Fruit fly (Drosophila melanogaster) whole organism, embryonic: Measurements from ENCODE around the gene APC4.

ENCODE experiments used
- Aef1 ChIP-seq: fragments of 200-800 bp; sonication (Bioruptor generic); IDR thresholded peaks from 3 replicates; pipeline ENCODE4 v1.3.6; 2022; ENCODE audit warnings: missing biosample characterization, missing genetic modification characterization
- Bdp1 ChIP-seq: fragments of 200-800 bp; sonication (Bioruptor generic); optimal IDR thresholded peaks from 3 replicates; lab custom pipeline; 2016; ENCODE audit warnings: missing biosample characterization, missing genetic modification characterization
- CG1024 ChIP-seq: fragments of 200-800 bp; sonication (Bioruptor generic); IDR thresholded peaks from 2 replicates; pipeline ENCODE4 v1.3.6; 2022; ENCODE audit warnings: missing biosample characterization, missing genetic modification characterization
- CG10979 ChIP-seq: fragments of 200-800 bp; sonication (Bioruptor generic); optimal IDR thresholded peaks from 2 replicates; lab custom pipeline; 2018; ENCODE audit warnings: missing biosample characterization, mild to moderate bottlenecking, missing genetic modification characterization, moderate library complexity
- CG13424 ChIP-seq: fragments of 200-800 bp; sonication (Bioruptor generic); optimal IDR thresholded peaks from 2 replicates; lab custom pipeline; 2019; ENCODE audit warnings: missing biosample characterization, mild to moderate bottlenecking, missing genetic modification characterization, moderate library complexity
- CG13894 ChIP-seq: fragments of 200-800 bp; sonication (Bioruptor generic); optimal IDR thresholded peaks from 3 replicates; lab custom pipeline; 2018; ENCODE audit warnings: missing biosample characterization, mild to moderate bottlenecking, missing genetic modification characterization, moderate library complexity
- CG14667 ChIP-seq: fragments of 200-800 bp; sonication (Bioruptor generic); IDR thresholded peaks from 2 replicates; pipeline ENCODE4 v1.3.6; 2022; ENCODE audit warnings: missing biosample characterization, missing genetic modification characterization
- CG1529 ChIP-seq: fragments of 200-800 bp; sonication (Bioruptor generic); optimal IDR thresholded peaks from 3 replicates; lab custom pipeline; 2018; ENCODE audit warnings: missing biosample characterization, missing genetic modification characterization
- CG17361 ChIP-seq: fragments of 200-800 bp; sonication (Bioruptor generic); IDR thresholded peaks from 3 replicates; pipeline ENCODE4 v1.3.6; 2022; ENCODE audit warnings: missing biosample characterization, missing genetic modification characterization
- CG17829 ChIP-seq: fragments of 200-800 bp; optimal IDR thresholded peaks from 2 replicates; lab custom pipeline; 2019; ENCODE audit warnings: missing biosample characterization, mild to moderate bottlenecking, missing genetic modification characterization, moderate library complexity
- CG18599 ChIP-seq: fragments of 200-800 bp; sonication (Bioruptor generic); optimal IDR thresholded peaks from 3 replicates; lab custom pipeline; 2017; ENCODE audit warnings: missing biosample characterization, missing genetic modification characterization, mild to moderate bottlenecking, moderate library complexity, missing genetic modification reagents
- CG2129 ChIP-seq: fragments of 200-800 bp; sonication (Bioruptor generic); IDR thresholded peaks from 2 replicates; pipeline ENCODE4 v1.3.6; 2022; ENCODE audit warnings: missing biosample characterization, missing genetic modification characterization; ENCODE audit not compliant: partially characterized antibody
- CG4854 ChIP-seq: fragments of 200-800 bp; sonication (Bioruptor generic); optimal IDR thresholded peaks from 2 replicates; lab custom pipeline; 2016; ENCODE audit warnings: missing biosample characterization, missing genetic modification characterization, inconsistent platforms
- CG8290 ChIP-seq, 3 experiments: fragments of 200-800 bp; sonication (Bioruptor generic); optimal IDR thresholded peaks; 2 replicates each; lab custom pipeline; 2016 to 2019; ENCODE audit warnings: missing biosample characterization in 3 of 3, missing genetic modification characterization in 3 of 3, mild to moderate bottlenecking in 2 of 3, moderate library complexity in 1 of 3
- CG8944 ChIP-seq: fragments of 200-800 bp; sonication (Bioruptor generic); optimal IDR thresholded peaks from 3 replicates; lab custom pipeline; 2016; ENCODE audit warnings: missing biosample characterization, missing genetic modification characterization
- CG9215 ChIP-seq: fragments of 200-800 bp; sonication (Bioruptor generic); IDR thresholded peaks from 2 replicates; pipeline ENCODE4 v1.3.6; 2022; ENCODE audit warnings: missing biosample characterization, missing genetic modification characterization
- Deaf1 ChIP-seq: fragments of 200-800 bp; optimal IDR thresholded peaks from 3 replicates; lab custom pipeline; 2019; ENCODE audit warnings: missing biosample characterization, mild to moderate bottlenecking, missing genetic modification characterization, moderate library complexity
- Elba2 ChIP-seq: fragments of 200-800 bp; sonication (Bioruptor generic); optimal IDR thresholded peaks from 3 replicates; lab custom pipeline; 2016; ENCODE audit warnings: missing biosample characterization, missing genetic modification characterization
- Fer1 ChIP-seq: fragments of 200-800 bp; sonication (Bioruptor generic); optimal IDR thresholded peaks from 2 replicates; lab custom pipeline; 2017; ENCODE audit warnings: missing biosample characterization, mild to moderate bottlenecking, missing genetic modification characterization
- Gsc ChIP-seq: fragments of 200-800 bp; sonication (Bioruptor generic); IDR thresholded peaks from 2 replicates; pipeline ENCODE4 v1.3.6; 2022; ENCODE audit warnings: missing biosample characterization, missing genetic modification characterization
- HLH3B ChIP-seq: fragments of 200-800 bp; sonication (Bioruptor generic); IDR thresholded peaks from 2 replicates; pipeline ENCODE4 v1.3.6; 2022; ENCODE audit warnings: missing biosample characterization, missing genetic modification characterization
- HLHmδ ChIP-seq: fragments of 200-800 bp; sonication (Bioruptor generic); optimal IDR thresholded peaks from 2 replicates; lab custom pipeline; 2018; ENCODE audit warnings: missing biosample characterization, mild to moderate bottlenecking, missing genetic modification characterization, moderate library complexity
- HmgD ChIP-seq: fragments of 200-800 bp; sonication (Bioruptor generic); optimal IDR thresholded peaks from 3 replicates; lab custom pipeline; 2016; ENCODE audit warnings: missing biosample characterization, missing genetic modification characterization
- Hr3 ChIP-seq: fragments of 200-800 bp; sonication (Bioruptor generic); optimal IDR thresholded peaks from 3 replicates; lab custom pipeline; 2016; ENCODE audit warnings: missing biosample characterization, missing genetic modification characterization
- MBD-R2 ChIP-seq: fragments of 200-800 bp; sonication (Bioruptor generic); IDR thresholded peaks from 2 replicates; pipeline ENCODE4 v1.3.6; 2022; ENCODE audit warnings: missing biosample characterization, missing genetic modification characterization
- NfI ChIP-seq: fragments of 200-800 bp; sonication (Bioruptor generic); optimal IDR thresholded peaks from 3 replicates; lab custom pipeline; 2018; ENCODE audit warnings: missing biosample characterization, mild to moderate bottlenecking, missing genetic modification characterization, moderate library complexity
- Ptx1 ChIP-seq: fragments of 200-800 bp; sonication (Bioruptor generic); IDR thresholded peaks from 2 replicates; pipeline ENCODE4 v1.3.6; 2022; ENCODE audit warnings: missing biosample characterization, missing genetic modification characterization
- Rx ChIP-seq: fragments of 200-800 bp; sonication (Bioruptor generic); IDR thresholded peaks from 2 replicates; pipeline ENCODE4 v1.3.6; 2022; ENCODE audit warnings: missing biosample characterization, missing genetic modification characterization
- Sin3A ChIP-seq: fragments of >200 bp; optimal IDR thresholded peaks from 2 replicates; lab custom pipeline; 2018
- bigmax ChIP-seq: fragments of 200-800 bp; sonication (Bioruptor generic); optimal IDR thresholded peaks from 2 replicates; lab custom pipeline; 2018; ENCODE audit warnings: missing biosample characterization, mild to moderate bottlenecking, missing genetic modification characterization
- dmrt11E ChIP-seq: fragments of 200-800 bp; sonication (Bioruptor generic); optimal IDR thresholded peaks from 3 replicates; lab custom pipeline; 2018; ENCODE audit warnings: missing biosample characterization, mild to moderate bottlenecking, missing genetic modification characterization, moderate library complexity
- exex ChIP-seq: fragments of 200-800 bp; sonication (Bioruptor generic); optimal IDR thresholded peaks from 4 replicates; lab custom pipeline; 2018; ENCODE audit warnings: missing biosample characterization, mild to moderate bottlenecking, missing genetic modification characterization, moderate library complexity
- eyg ChIP-seq: fragments of 200-800 bp; sonication (Bioruptor generic); optimal IDR thresholded peaks from 3 replicates; lab custom pipeline; 2016; ENCODE audit warnings: missing biosample characterization, missing genetic modification characterization
- ftz-f1 ChIP-seq: fragments of 200-800 bp; sonication (Bioruptor generic); optimal IDR thresholded peaks from 2 replicates; lab custom pipeline; 2016; ENCODE audit warnings: missing biosample characterization, missing genetic modification characterization
- gcm2 ChIP-seq: fragments of 200-800 bp; sonication (Bioruptor generic); optimal IDR thresholded peaks from 2 replicates; lab custom pipeline; 2016; ENCODE audit warnings: missing biosample characterization, missing genetic modification characterization
- lab ChIP-seq: fragments of 200-800 bp; sonication (Bioruptor generic); optimal IDR thresholded peaks from 3 replicates; lab custom pipeline; 2017; ENCODE audit warnings: missing biosample characterization, missing genetic modification characterization, mild to moderate bottlenecking, moderate library complexity, missing genetic modification reagents
- mirr ChIP-seq: fragments of 200-800 bp; sonication (Bioruptor generic); optimal IDR thresholded peaks from 3 replicates; lab custom pipeline; 2018; ENCODE audit warnings: missing biosample characterization, mild to moderate bottlenecking, missing genetic modification characterization
- nau ChIP-seq: fragments of 200-800 bp; sonication (Bioruptor generic); optimal IDR thresholded peaks from 3 replicates; lab custom pipeline; 2017; ENCODE audit warnings: missing biosample characterization, mild to moderate bottlenecking, missing genetic modification characterization, missing genetic modification reagents
- nerfin-1 ChIP-seq: fragments of 200-800 bp; sonication (Bioruptor generic); optimal IDR thresholded peaks from 3 replicates; lab custom pipeline; 2019; ENCODE audit warnings: missing biosample characterization, mild to moderate bottlenecking, missing genetic modification characterization, moderate library complexity
- nerfin-2 ChIP-seq: fragments of 200-800 bp; sonication (Bioruptor generic); IDR thresholded peaks from 2 replicates; pipeline ENCODE4 v1.3.6; 2022; ENCODE audit warnings: missing biosample characterization, missing genetic modification characterization; ENCODE audit not compliant: partially characterized antibody
- pnt ChIP-seq: fragments of 200-800 bp; sonication (Bioruptor generic); optimal IDR thresholded peaks from 3 replicates; lab custom pipeline; 2016; ENCODE audit warnings: missing biosample characterization, missing genetic modification characterization
- prd ChIP-seq, 3 experiments: fragments of >200 bp in 2 of 3; fragments of 200-800 bp in 1 of 3; sonication (Bioruptor generic) in 1 of 3; optimal IDR thresholded peaks in 2 of 3; IDR thresholded peaks in 1 of 3; 2 replicates in 2 of 3; 3 replicates in 1 of 3; pipeline versions ENCODE4 v1.3.6 to Lab custom; 2017 to 2022; ENCODE audit warnings: missing biosample characterization in 1 of 3, missing genetic modification characterization in 1 of 3
- sd ChIP-seq: fragments of 200-800 bp; sonication (Bioruptor generic); optimal IDR thresholded peaks from 3 replicates; lab custom pipeline; 2018; ENCODE audit warnings: missing biosample characterization, mild to moderate bottlenecking, missing genetic modification characterization, moderate library complexity
- sens ChIP-seq: fragments of 200-800 bp; sonication (Bioruptor generic); peaks from one replicate; lab custom pipeline; 2016; ENCODE audit warnings: missing biosample characterization, missing genetic modification characterization
- sima ChIP-seq: fragments of 200-800 bp; sonication (Bioruptor generic); optimal IDR thresholded peaks from 2 replicates; lab custom pipeline; 2016; ENCODE audit warnings: missing biosample characterization, missing genetic modification characterization
- so ChIP-seq: fragments of 200-800 bp; sonication (Bioruptor generic); IDR thresholded peaks from 3 replicates; pipeline ENCODE4 v1.3.6; 2022; ENCODE audit warnings: missing biosample characterization, missing genetic modification characterization
- stwl ChIP-seq: fragments of 200-800 bp; sonication (Bioruptor generic); optimal IDR thresholded peaks from 3 replicates; lab custom pipeline; 2018; ENCODE audit warnings: missing biosample characterization, mild to moderate bottlenecking, missing genetic modification characterization, moderate library complexity
- tgo ChIP-seq: fragments of 200-800 bp; sonication (Bioruptor generic); IDR thresholded peaks from 3 replicates; pipeline ENCODE4 v1.3.6; 2022; ENCODE audit warnings: missing biosample characterization, missing genetic modification characterization
- tio ChIP-seq: fragments of 200-800 bp; sonication (Bioruptor generic); optimal IDR thresholded peaks from 2 replicates; lab custom pipeline; 2017; ENCODE audit warnings: missing biosample characterization, missing genetic modification characterization, inconsistent platforms
- trem ChIP-seq: fragments of 200-800 bp; optimal IDR thresholded peaks from 3 replicates; lab custom pipeline; 2019; ENCODE audit warnings: missing biosample characterization, mild to moderate bottlenecking, missing genetic modification characterization, moderate library complexity
- wor ChIP-seq: fragments of 200-800 bp; sonication (Bioruptor generic); IDR thresholded peaks from 2 replicates; pipeline ENCODE4 v1.3.6; 2022; ENCODE audit warnings: missing biosample characterization, missing genetic modification characterization

Gene APC4

dm6 chrX:9068822-9069221 is 13.9 kb upstream of the APC4 start (continued):
- no peak for TF ChIP-seq exex (tag; lab: Kevin White, UChicago)
- no peak for TF ChIP-seq CG9215 (GFP tag; lab: Robert Waterston, UW)
- TF ChIP-seq CG14667 (GFP tag; lab: Robert Waterston, UW), result no peak
- TF ChIP-seq Gsc (GFP tag; lab: Robert Waterston, UW), result no peak
- no peak for TF ChIP-seq CG17361 (GFP tag; lab: Robert Waterston, UW)
- TF ChIP-seq CG18599 (GFP tag; lab: Kevin White, UChicago), result no peak
- TF ChIP-seq CG13894, result no peak
- TF ChIP-seq CG10979 (tag; lab: Kevin White, UChicago), result no peak
- no peak for TF ChIP-seq CG8290 (GFP tag; optimal IDR thresholded peaks at IDR 0.05; lab: Kevin White, UChicago)
- TF ChIP-seq CG8290 (tag; optimal IDR thresholded peaks at IDR 0.05; lab: Kevin White, UChicago), result peak in 1 of 2 experiments; percentile 66
- no peak for TF ChIP-seq lab (GFP tag; lab: Kevin White, UChicago)
- TF ChIP-seq CG8944 (GFP tag; lab: Kevin White, UChicago), result no peak
- TF ChIP-seq HmgD (GFP tag; lab: Kevin White, UChicago), result no peak
- TF ChIP-seq CG17829, result no peak
- no peak for TF ChIP-seq CG1529 (GFP tag; lab: Kevin White, UChicago)
- TF ChIP-seq dmrt11E (tag; lab: Kevin White, UChicago), result no peak
- peak; percentile 38 for TF ChIP-seq sens (GFP tag; lab: Kevin White, UChicago)
- TF ChIP-seq ftz-f1 (GFP tag; lab: Kevin White, UChicago), result no peak
- TF ChIP-seq so, result no peak
- TF ChIP-seq CG13424 (tag; lab: Kevin White, UChicago), result no peak
- no peak for TF ChIP-seq NfI (GFP tag; lab: Kevin White, UChicago)
- no peak for TF ChIP-seq Elba2 (GFP tag; lab: Kevin White, UChicago)
- no peak for TF ChIP-seq prd (optimal IDR thresholded peaks at IDR 0.05; lab: Kevin White, UChicago)
- TF ChIP-seq prd (GFP tag; IDR thresholded peaks at IDR 0.05; lab: Robert Waterston, UW), result peak; percentile 14; the same call in 1 of the 3 replicates
- TF ChIP-seq nerfin-2 (GFP tag; lab: Robert Waterston, UW), result no peak
- TF ChIP-seq trem (tag; lab: Kevin White, UChicago), result no peak
- no peak for TF ChIP-seq Aef1 (GFP tag; lab: Robert Waterston, UW)
- TF ChIP-seq tgo (GFP tag; lab: Robert Waterston, UW), result no peak; the same call in 2 of the 3 replicates
- TF ChIP-seq pnt (GFP tag; lab: Kevin White, UChicago), result no peak
- TF ChIP-seq Fer1 (GFP tag; lab: Kevin White, UChicago), result no peak
- TF ChIP-seq Sin3A (lab: Kevin White, UChicago), result no peak
- TF ChIP-seq Bdp1 (GFP tag; lab: Kevin White, UChicago), result no peak
- TF ChIP-seq wor (GFP tag; lab: Robert Waterston, UW), result no peak
- no peak for TF ChIP-seq eyg
- TF ChIP-seq HLH3B (GFP tag; lab: Robert Waterston, UW), result 0 out of 2 replicates have a peak, but pooled peaks have one; percentile 12
- TF ChIP-seq nerfin-1 (tag; lab: Kevin White, UChicago), result no peak
- TF ChIP-seq sd (tag; lab: Kevin White, UChicago), result no peak
- no peak for TF ChIP-seq CG1024 (GFP tag; lab: Robert Waterston, UW)
- no peak for TF ChIP-seq nau (GFP tag; lab: Kevin White, UChicago)
- TF ChIP-seq sima (GFP tag; lab: Kevin White, UChicago), result no peak
- TF ChIP-seq Ptx1, result peak; percentile 34; the same call in 1 of the 2 replicates
- no peak for TF ChIP-seq Hr3 (GFP tag; lab: Kevin White, UChicago)
- no peak for TF ChIP-seq tio (GFP tag; lab: Kevin White, UChicago)
- TF ChIP-seq bigmax, result no peak
- no peak for TF ChIP-seq MBD-R2
- no peak for TF ChIP-seq gcm2 (GFP tag; lab: Kevin White, UChicago)
- no peak for TF ChIP-seq CG4854
- TF ChIP-seq stwl (tag; lab: Kevin White, UChicago), result no peak
- no peak for TF ChIP-seq Deaf1 (tag; lab: Kevin White, UChicago)
- no peak for TF ChIP-seq CG2129 (GFP tag; lab: Robert Waterston, UW)
- TF ChIP-seq HLHmδ (GFP tag; lab: Kevin White, UChicago), result no peak
- no peak for TF ChIP-seq mirr
- no peak for TF ChIP-seq Rx (GFP tag; lab: Robert Waterston, UW)
